Fruit fly (Drosophila melanogaster): Measurements from ENCODE around the gene Acbp6.
A peak's percentile ranks its signal among the peaks of the same experiment; 100 is the strongest.

DNA sequence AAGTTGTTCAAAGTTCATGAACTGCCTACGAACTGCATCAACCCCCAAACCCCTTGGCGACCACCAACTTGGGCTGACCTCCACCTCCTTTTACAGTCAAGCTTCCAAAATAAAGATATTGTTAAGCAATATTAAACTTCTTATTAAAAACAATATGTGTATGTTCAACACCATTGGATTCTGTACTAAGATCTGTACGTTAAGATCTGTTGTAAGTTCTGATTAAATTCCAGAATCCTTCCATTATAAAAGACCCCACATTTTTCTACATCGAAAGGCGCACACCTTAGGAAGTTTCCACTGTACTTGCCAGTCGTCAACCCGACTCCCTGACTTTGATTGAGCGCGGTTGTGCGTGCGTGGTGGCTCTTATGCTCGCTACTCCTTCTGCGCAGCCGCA lies 15.7 kb upstream of the Acbp6 start:
- no peak for TF ChIP-seq fd96Ca (GFP tag; IDR thresholded peaks at IDR 0.05)
- no peak for TF ChIP-seq CG12605 (GFP tag; IDR thresholded peaks at IDR 0.05)
- TF ChIP-seq EcR (GFP tag; optimal IDR thresholded peaks at IDR 0.05) = peak; percentile 90
- peak; percentile 60 for TF ChIP-seq CG9948 (tag; optimal IDR thresholded peaks at IDR 0.05)
- TF ChIP-seq Pif1B (GFP tag; optimal IDR thresholded peaks at IDR 0.05) = no peak
- peak; percentile 61 for TF ChIP-seq CG17806 (tag; optimal IDR thresholded peaks at IDR 0.05)
- TF ChIP-seq CG10348 (GFP tag; IDR thresholded peaks at IDR 0.05) = no peak
- peak; percentile 72 for TF ChIP-seq CG8159 (tag; optimal IDR thresholded peaks at IDR 0.05)
- peak; percentile 34 for TF ChIP-seq D1 (tag; optimal IDR thresholded peaks at IDR 0.05)
- TF ChIP-seq CG32121 (GFP tag; IDR thresholded peaks at IDR 0.05) = no peak
- TF ChIP-seq rn (GFP tag; IDR thresholded peaks at IDR 0.05) = no peak
